Worm (Caenorhabditis elegans): ENCODE data around the gene str-175.

DNA sequence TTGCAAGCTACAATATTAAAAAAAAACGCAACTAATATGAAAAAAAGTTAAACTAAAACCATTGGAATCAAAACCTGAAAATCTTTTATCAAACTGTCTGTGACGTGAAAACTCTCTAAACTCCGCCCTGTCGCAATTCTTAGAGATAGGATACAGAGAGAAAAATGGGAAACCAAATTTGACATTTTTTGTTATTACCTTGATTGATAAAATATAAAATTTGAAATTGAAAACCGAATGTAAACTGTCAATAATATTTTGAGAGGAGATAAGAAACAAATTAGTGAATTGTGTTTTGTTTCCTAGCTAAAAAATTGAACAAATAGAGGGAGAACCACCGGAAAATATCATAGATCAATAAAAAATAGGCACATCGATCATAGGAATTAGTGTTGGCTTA is 48.6 kb downstream of the str-175 start:
- TF ChIP-seq med-1 (GFP tag; optimal IDR thresholded peaks at IDR 0.05; ENCODE audit: insufficient read depth) = no peak
- TF ChIP-seq T22C8.4 (GFP tag; IDR thresholded peaks at IDR 0.05) = no peak
- TF ChIP-seq ztf-29 (GFP tag; IDR thresholded peaks at IDR 0.05) = no peak
- TF ChIP-seq klf-2 (GFP tag; conservative IDR thresholded peaks at IDR 0.05) = no peak
- no peak for TF ChIP-seq tab-1 (GFP tag; IDR thresholded peaks at IDR 0.05)
- no peak for TF ChIP-seq cog-1 (tag; optimal IDR thresholded peaks at IDR 0.05)
